Worm (Caenorhabditis elegans): Measurements from ENCODE around the gene blos-8.

DNA sequence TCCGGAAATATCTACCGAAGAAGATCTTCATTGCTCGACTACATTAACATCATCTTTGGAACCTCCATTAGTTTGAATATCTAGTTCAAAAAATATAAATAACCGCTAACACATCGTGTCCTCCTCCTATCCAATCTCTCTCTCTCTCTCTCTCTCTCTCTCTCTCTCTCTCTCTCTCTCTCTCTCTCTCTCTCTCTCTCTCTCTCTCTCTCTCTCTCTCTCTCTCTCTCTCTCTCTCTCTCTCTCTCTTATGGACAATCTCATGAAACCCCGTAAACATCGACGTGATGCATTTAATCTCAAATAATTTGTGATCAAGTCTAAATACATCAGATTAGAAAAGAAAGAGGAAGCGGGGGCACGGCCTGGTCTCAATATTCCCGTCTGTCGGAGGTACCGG, 48.7 kb downstream of the blos-8 start:
- TF ChIP-seq elt-3 (tag; optimal IDR thresholded peaks at IDR 0.05) (no peak), unc-62 (GFP tag; optimal IDR thresholded peaks at IDR 0.05) (no peak), ceh-39 (tag; optimal IDR thresholded peaks at IDR 0.05) (no peak), ztf-11 (tag; optimal IDR thresholded peaks at IDR 0.05) (no peak)
